Fruit fly (Drosophila melanogaster) whole organism, prepupa: ENCODE results near the gene CG15514.

Experiments used
- Blimp-1 ChIP-seq: fragments of 200-800 bp; sonication (Bioruptor generic); optimal IDR thresholded peaks from 3 replicates; lab custom pipeline; 2017; ENCODE audit warnings: missing biosample characterization, missing genetic modification characterization, mild to moderate bottlenecking, moderate library complexity, missing genetic modification reagents
- CG11294 ChIP-seq: fragments of 200-800 bp; sonication (Bioruptor generic); IDR thresholded peaks from 2 replicates; pipeline ENCODE4 v1.3.6; 2022; ENCODE audit warnings: missing biosample characterization, missing genetic modification characterization
- CG11902 ChIP-seq: fragments of 200-800 bp; sonication (Bioruptor generic); optimal IDR thresholded peaks from 3 replicates; lab custom pipeline; 2016; ENCODE audit warnings: missing biosample characterization, missing genetic modification characterization
- CG16779 ChIP-seq: fragments of 200-800 bp; sonication (Bioruptor generic); optimal IDR thresholded peaks from 3 replicates; lab custom pipeline; 2017; ENCODE audit warnings: missing biosample characterization, mild to moderate bottlenecking, missing genetic modification characterization
- CG3032 ChIP-seq: fragments of 200-800 bp; optimal IDR thresholded peaks from 2 replicates; lab custom pipeline; 2019; ENCODE audit warnings: missing biosample characterization, mild to moderate bottlenecking, missing genetic modification characterization, moderate library complexity
- CG31627 ChIP-seq: fragments of 200-800 bp; sonication (Bioruptor generic); optimal IDR thresholded peaks from 3 replicates; lab custom pipeline; 2016; ENCODE audit warnings: missing biosample characterization, missing genetic modification characterization
- CG32006 ChIP-seq: fragments of 200-800 bp; sonication (Bioruptor generic); optimal IDR thresholded peaks from 3 replicates; lab custom pipeline; 2017; ENCODE audit warnings: missing biosample characterization, mild to moderate bottlenecking, missing genetic modification characterization
- CG3919 ChIP-seq: fragments of 200-800 bp; sonication (Bioruptor generic); optimal IDR thresholded peaks from 3 replicates; lab custom pipeline; 2016; ENCODE audit warnings: missing biosample characterization, missing genetic modification characterization
- CG4318 ChIP-seq: fragments of 200-800 bp; sonication (Bioruptor generic); optimal IDR thresholded peaks from 3 replicates; lab custom pipeline; 2017; ENCODE audit warnings: missing biosample characterization, mild to moderate bottlenecking, missing genetic modification characterization
- CG6163 ChIP-seq: fragments of 200-800 bp; sonication (Bioruptor generic); IDR thresholded peaks from 3 replicates; pipeline ENCODE4 v1.3.6; 2022; ENCODE audit warnings: missing biosample characterization, missing genetic modification characterization
- CG6276 ChIP-seq: fragments of 200-800 bp; sonication (Bioruptor generic); optimal IDR thresholded peaks from 2 replicates; lab custom pipeline; 2017; ENCODE audit warnings: missing biosample characterization, mild to moderate bottlenecking, missing genetic modification characterization
- CG6792 ChIP-seq: fragments of 200-800 bp; sonication (Bioruptor generic); optimal IDR thresholded peaks from 3 replicates; lab custom pipeline; 2016; ENCODE audit warnings: missing biosample characterization, missing genetic modification characterization
- CG6808 ChIP-seq: fragments of 200-800 bp; sonication (Bioruptor generic); optimal IDR thresholded peaks from 3 replicates; lab custom pipeline; 2017; ENCODE audit warnings: missing biosample characterization, missing genetic modification characterization, mild to moderate bottlenecking, moderate library complexity, missing genetic modification reagents
- CG6854 ChIP-seq: fragments of 200-800 bp; sonication (Bioruptor generic); optimal IDR thresholded peaks from 2 replicates; lab custom pipeline; 2017; ENCODE audit warnings: missing biosample characterization, mild to moderate bottlenecking, missing genetic modification characterization
- CG8119 ChIP-seq: fragments of 200-800 bp; sonication (Bioruptor generic); IDR thresholded peaks from 3 replicates; pipeline ENCODE4 v1.3.6; 2022; ENCODE audit warnings: missing biosample characterization, missing genetic modification characterization
- CG8319 ChIP-seq: fragments of 200-800 bp; sonication (Bioruptor generic); optimal IDR thresholded peaks from 3 replicates; lab custom pipeline; 2016; ENCODE audit warnings: missing biosample characterization, missing genetic modification characterization
- CG8632 ChIP-seq: fragments of 200-800 bp; sonication (Bioruptor generic); optimal IDR thresholded peaks from 3 replicates; lab custom pipeline; 2016; ENCODE audit warnings: missing biosample characterization, missing genetic modification characterization
- Eip75B ChIP-seq: fragments of 200-800 bp; sonication (Bioruptor generic); optimal IDR thresholded peaks from 3 replicates; lab custom pipeline; 2016; ENCODE audit warnings: missing biosample characterization, missing genetic modification characterization
- Eip78C ChIP-seq: fragments of 200-800 bp; sonication (Bioruptor generic); peaks from one replicate; lab custom pipeline; 2016; ENCODE audit warnings: missing biosample characterization, missing genetic modification characterization
- Eip93F ChIP-seq: fragments of 200-800 bp; sonication (Bioruptor generic); optimal IDR thresholded peaks from 2 replicates; lab custom pipeline; 2016; ENCODE audit warnings: missing biosample characterization, mild to moderate bottlenecking, missing genetic modification characterization
- Ets21C ChIP-seq: fragments of 200-800 bp; sonication (Bioruptor generic); optimal IDR thresholded peaks from 3 replicates; lab custom pipeline; 2016; ENCODE audit warnings: missing biosample characterization, missing genetic modification characterization
- Ets96B ChIP-seq: fragments of 200-800 bp; optimal IDR thresholded peaks from 2 replicates; lab custom pipeline; 2019; ENCODE audit warnings: missing biosample characterization, mild to moderate bottlenecking, missing genetic modification characterization, moderate library complexity
- Gug ChIP-seq: fragments of 200-800 bp; sonication (Bioruptor generic); IDR thresholded peaks from 2 replicates; pipeline ENCODE4 v1.3.6; 2022; ENCODE audit warnings: missing biosample characterization, missing genetic modification characterization
- Hr39 ChIP-seq: fragments of 200-800 bp; sonication (Bioruptor generic); optimal IDR thresholded peaks from 2 replicates; lab custom pipeline; 2016; ENCODE audit warnings: missing biosample characterization, missing genetic modification characterization
- Hr4 ChIP-seq: fragments of 200-800 bp; sonication (Bioruptor generic); optimal IDR thresholded peaks from 3 replicates; lab custom pipeline; 2016; ENCODE audit warnings: missing biosample characterization, missing genetic modification characterization
- Met ChIP-seq: fragments of 200-800 bp; sonication (Bioruptor generic); optimal IDR thresholded peaks from 3 replicates; lab custom pipeline; 2016; ENCODE audit warnings: missing biosample characterization, missing genetic modification characterization
- OdsH ChIP-seq: fragments of 200-800 bp; sonication (Bioruptor generic); optimal IDR thresholded peaks from 3 replicates; lab custom pipeline; 2016; ENCODE audit warnings: missing biosample characterization, missing genetic modification characterization
- Smox ChIP-seq: fragments of 200-800 bp; sonication (Bioruptor generic); optimal IDR thresholded peaks from 3 replicates; lab custom pipeline; 2016; ENCODE audit warnings: missing biosample characterization, missing genetic modification characterization
- Sox102F ChIP-seq: fragments of 200-800 bp; sonication (Bioruptor generic); optimal IDR thresholded peaks from 2 replicates; lab custom pipeline; 2016; ENCODE audit warnings: missing biosample characterization, mild to moderate bottlenecking, missing genetic modification characterization
- Sox14 ChIP-seq: fragments of 200-800 bp; sonication (Bioruptor generic); optimal IDR thresholded peaks from 3 replicates; lab custom pipeline; 2016; ENCODE audit warnings: missing biosample characterization, missing genetic modification characterization
- achi ChIP-seq: fragments of 200-800 bp; sonication (Bioruptor generic); optimal IDR thresholded peaks from 3 replicates; lab custom pipeline; 2016; ENCODE audit warnings: missing biosample characterization, missing genetic modification characterization
- cyc ChIP-seq: fragments of 200-800 bp; sonication (Bioruptor generic); optimal IDR thresholded peaks from 3 replicates; lab custom pipeline; 2016; ENCODE audit warnings: missing biosample characterization, missing genetic modification characterization
- dac ChIP-seq: fragments of 200-800 bp; sonication (Bioruptor generic); optimal IDR thresholded peaks from 2 replicates; lab custom pipeline; 2017; ENCODE audit warnings: missing biosample characterization, mild to moderate bottlenecking, missing genetic modification characterization
- dsx ChIP-seq: fragments of 200-800 bp; optimal IDR thresholded peaks from 3 replicates; lab custom pipeline; 2019; ENCODE audit warnings: missing biosample characterization, mild to moderate bottlenecking, missing genetic modification characterization, moderate library complexity; ENCODE audit not compliant: poor library complexity, severe bottlenecking
- fd59A ChIP-seq: fragments of 200-800 bp; sonication (Bioruptor generic); optimal IDR thresholded peaks from 2 replicates; lab custom pipeline; 2017; ENCODE audit warnings: missing biosample characterization, mild to moderate bottlenecking, missing genetic modification characterization, missing genetic modification reagents
- fd85E ChIP-seq: fragments of 200-800 bp; sonication (Bioruptor generic); optimal IDR thresholded peaks from 3 replicates; lab custom pipeline; 2016; ENCODE audit warnings: missing biosample characterization, missing genetic modification characterization
- fkh ChIP-seq: fragments of 200-800 bp; sonication (Bioruptor generic); optimal IDR thresholded peaks from 3 replicates; lab custom pipeline; 2017; ENCODE audit warnings: missing biosample characterization, mild to moderate bottlenecking, missing genetic modification characterization, moderate library complexity
- lz ChIP-seq: fragments of 200-800 bp; sonication (Bioruptor generic); optimal IDR thresholded peaks from 3 replicates; lab custom pipeline; 2016; ENCODE audit warnings: missing biosample characterization, missing genetic modification characterization
- net ChIP-seq: fragments of 200-800 bp; sonication (Bioruptor generic); optimal IDR thresholded peaks from 3 replicates; lab custom pipeline; 2016; ENCODE audit warnings: missing biosample characterization, missing genetic modification characterization
- pdm3 ChIP-seq: fragments of 200-800 bp; sonication (Bioruptor generic); optimal IDR thresholded peaks from 3 replicates; lab custom pipeline; 2016; ENCODE audit warnings: missing biosample characterization, missing genetic modification characterization
- salr ChIP-seq, 2 experiments: fragments of 200-800 bp; sonication (Bioruptor generic); optimal IDR thresholded peaks; 3 replicates each; lab custom pipeline; 2016 to 2018; ENCODE audit warnings: missing biosample characterization in 2 of 2, missing genetic modification characterization in 2 of 2, mild to moderate bottlenecking in 1 of 2
- spab ChIP-seq: fragments of 200-800 bp; sonication (Bioruptor generic); optimal IDR thresholded peaks from 2 replicates; lab custom pipeline; 2017; ENCODE audit warnings: missing biosample characterization, mild to moderate bottlenecking, missing genetic modification characterization, missing genetic modification reagents
- ss ChIP-seq, 2 experiments: fragments of 200-800 bp; sonication (Bioruptor generic); optimal IDR thresholded peaks; 2 replicates in 1 of 2; 3 replicates in 1 of 2; lab custom pipeline; 2017 to 2018; ENCODE audit warnings: mild to moderate bottlenecking in 2 of 2, missing biosample characterization in 2 of 2, missing genetic modification characterization in 2 of 2, moderate library complexity in 1 of 2
- topi ChIP-seq: fragments of 200-800 bp; sonication (Bioruptor generic); optimal IDR thresholded peaks from 3 replicates; lab custom pipeline; 2016; ENCODE audit warnings: missing biosample characterization, missing genetic modification characterization
- vri ChIP-seq: fragments of 200-800 bp; sonication (Bioruptor generic); optimal IDR thresholded peaks from 3 replicates; lab custom pipeline; 2016; ENCODE audit warnings: missing biosample characterization, mild to moderate bottlenecking, missing genetic modification characterization

Gene CG15514

dm6 chr3R:29876733-29877193 lies 15.5 kb upstream of the CG15514 start, which contains the start of gene CG31038 (continued):
- TF ChIP-seq Eip75B = peak; percentile 61
- TF ChIP-seq pdm3 (GFP tag; lab: Kevin White, UChicago) = peak; percentile 63
- TF ChIP-seq dsx (GFP tag; lab: Kevin White, UChicago) = peak; percentile 95
- peak; percentile 39 for TF ChIP-seq lz (GFP tag; lab: Kevin White, UChicago)
- TF ChIP-seq CG11294 (GFP tag; lab: Robert Waterston, UW) = no peak
- peak; percentile 63 to 79 for TF ChIP-seq ss (GFP tag; optimal IDR thresholded peaks at IDR 0.05; lab: Kevin White, UChicago)
- peak; percentile 10 for TF ChIP-seq Hr39 (GFP tag; lab: Kevin White, UChicago)
- peak; percentile 30 for TF ChIP-seq cyc
- TF ChIP-seq Ets21C (GFP tag; lab: Kevin White, UChicago) = no peak
- TF ChIP-seq CG6854 (GFP tag; lab: Kevin White, UChicago) = peak; percentile 25
- peak; percentile 71 for TF ChIP-seq fkh (GFP tag; lab: Kevin White, UChicago)
- TF ChIP-seq CG4318 (GFP tag; lab: Kevin White, UChicago) = no peak
- peak; percentile 63 for TF ChIP-seq CG32006 (GFP tag; lab: Kevin White, UChicago)
- peak; percentile 93 for TF ChIP-seq Eip78C (GFP tag; lab: Kevin White, UChicago)
- peak; percentile 57 for TF ChIP-seq CG6276 (GFP tag; lab: Kevin White, UChicago)
- peak; percentile 51 for TF ChIP-seq CG8632
- peak; percentile 56; the same call in 1 of the 3 replicates for TF ChIP-seq CG8119
- TF ChIP-seq CG3919 = peak; percentile 36
- TF ChIP-seq salr (GFP tag; optimal IDR thresholded peaks at IDR 0.05; lab: Kevin White, UChicago) = peak in 1 of 2 experiments; percentile 56

dm6 chr3R:29876232-29876631 lies 14.9 kb upstream of the CG15514 start:
- TF ChIP-seq achi (GFP tag; lab: Kevin White, UChicago) (no peak), dsx (GFP tag; lab: Kevin White, UChicago) (no peak), OdsH (GFP tag; lab: Kevin White, UChicago) (no peak), CG11902 (GFP tag; lab: Kevin White, UChicago) (no peak), net (GFP tag; lab: Kevin White, UChicago) (no peak), fd85E (GFP tag; lab: Kevin White, UChicago) (no peak), CG31627 (GFP tag; lab: Kevin White, UChicago) (no peak), topi (GFP tag; lab: Kevin White, UChicago) (no peak), fkh (GFP tag; lab: Kevin White, UChicago) (no peak), Ets96B (tag; lab: Kevin White, UChicago) (no peak), CG8119 (no peak), CG6854 (GFP tag; lab: Kevin White, UChicago) (no peak), CG32006 (GFP tag; lab: Kevin White, UChicago) (no peak), ss (GFP tag; optimal IDR thresholded peaks at IDR 0.05; lab: Kevin White, UChicago) (no peak)

DNA sequence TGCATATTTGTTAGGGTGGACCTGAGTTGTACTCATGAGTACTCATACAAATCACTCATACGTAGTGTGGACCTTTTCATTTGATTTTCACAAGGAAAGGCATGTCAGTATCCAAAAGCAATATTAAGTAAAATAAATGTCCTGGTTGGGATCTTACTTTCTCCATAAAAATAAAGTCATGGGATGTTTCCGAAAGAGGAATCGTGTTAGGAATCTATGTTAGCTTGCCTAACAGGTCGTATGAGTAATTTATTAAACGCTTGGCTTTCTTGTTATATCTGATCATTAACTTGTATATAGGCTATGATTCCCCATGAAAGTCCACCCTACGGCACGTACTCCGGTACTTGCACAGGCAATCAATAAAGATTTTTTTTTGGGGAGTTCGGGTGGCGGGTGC lies 14.5 kb upstream of the CG15514 start:
- TF ChIP-seq Gug = 0 out of 2 replicates have a peak, but pooled peaks have one; percentile 34
- TF ChIP-seq vri = peak; percentile 21
- peak; percentile 71 for TF ChIP-seq CG6792
- TF ChIP-seq Met (GFP tag; lab: Kevin White, UChicago) = peak; percentile 79
- peak; percentile 56 for TF ChIP-seq spab (GFP tag; lab: Kevin White, UChicago)
- TF ChIP-seq Blimp-1 = peak; percentile 7
- no peak for TF ChIP-seq Smox
- peak; percentile 76 for TF ChIP-seq dac (GFP tag; lab: Kevin White, UChicago)
- peak; percentile 71 for TF ChIP-seq Sox14
- TF ChIP-seq lz (GFP tag; lab: Kevin White, UChicago) = peak; percentile 73
- TF ChIP-seq Ets21C (GFP tag; lab: Kevin White, UChicago) = peak; percentile 57
- peak; percentile 26 to 84 for TF ChIP-seq salr (GFP tag; optimal IDR thresholded peaks at IDR 0.05; lab: Kevin White, UChicago)
- TF ChIP-seq CG3032 (tag; lab: Kevin White, UChicago) = peak; percentile 49
- no peak for TF ChIP-seq fd85E (GFP tag; lab: Kevin White, UChicago)
- peak; percentile 21 for TF ChIP-seq CG8319 (GFP tag; lab: Kevin White, UChicago)
- TF ChIP-seq fkh (GFP tag; lab: Kevin White, UChicago) = no peak
- no peak for TF ChIP-seq pdm3 (GFP tag; lab: Kevin White, UChicago)
- peak; percentile 84 for TF ChIP-seq CG6276 (GFP tag; lab: Kevin White, UChicago)
- TF ChIP-seq CG16779 (tag; lab: Kevin White, UChicago) = peak; percentile 56
- TF ChIP-seq Hr39 (GFP tag; lab: Kevin White, UChicago) = peak; percentile 68
- TF ChIP-seq CG6808 = peak; percentile 58
- TF ChIP-seq CG6854 (GFP tag; lab: Kevin White, UChicago) = no peak
- TF ChIP-seq Eip93F = no peak
- peak; percentile 78 for TF ChIP-seq Sox102F
- peak; percentile 65 for TF ChIP-seq fd59A (GFP tag; lab: Kevin White, UChicago)
- no peak; the same call in 1 of the 2 replicates for TF ChIP-seq CG11294 (GFP tag; lab: Robert Waterston, UW)
- TF ChIP-seq CG6163 (GFP tag; lab: Robert Waterston, UW) = peak; percentile 73
- TF ChIP-seq Hr4 (GFP tag; lab: Kevin White, UChicago) = peak; percentile 89
- peak; percentile 72 for TF ChIP-seq Ets96B (tag; lab: Kevin White, UChicago)
